Worm (Caenorhabditis elegans) whole organism, mixed stage, embryonic: ENCODE measurements around the gene F36H5.18.

Experiments
- M03D4.4 ChIP-seq: sonication (generic microtip); optimal IDR thresholded peaks from 2 replicates; lab custom pipeline; 2017; ENCODE audit warnings: mild to moderate bottlenecking, missing genetic modification characterization, missing compliant biosample characterization
- bed-3 ChIP-seq: fragments of 200-800 bp; sonication (Bioruptor generic); optimal IDR thresholded peaks from 3 replicates; lab custom pipeline; 2018; ENCODE audit warnings: mild to moderate bottlenecking, missing genetic modification characterization, moderate library complexity, missing compliant biosample characterization
- blmp-1 ChIP-seq: fragments of 150-350 bp; optimal IDR thresholded peaks from 2 replicates; lab custom pipeline; 2014; ENCODE audit warnings: missing biosample characterization, missing genetic modification characterization
- ceh-39 ChIP-seq: fragments of 150-350 bp; optimal IDR thresholded peaks from 2 replicates; lab custom pipeline; 2014; ENCODE audit warnings: missing biosample characterization, missing genetic modification characterization
- ceh-43 ChIP-seq: fragments of 200-800 bp; sonication (Bioruptor generic); optimal IDR thresholded peaks from 2 replicates; lab custom pipeline; 2018; ENCODE audit warnings: mild to moderate bottlenecking, missing genetic modification characterization, moderate library complexity, missing compliant biosample characterization
- ceh-83 ChIP-seq: fragments of 200-800 bp; sonication (Bioruptor generic); optimal IDR thresholded peaks from 2 replicates; lab custom pipeline; 2018; ENCODE audit warnings: mild to moderate bottlenecking, missing genetic modification characterization, missing compliant biosample characterization
- ces-1 ChIP-seq: fragments of 150-350 bp; optimal IDR thresholded peaks from 2 replicates; lab custom pipeline; 2014; ENCODE audit warnings: missing biosample characterization, missing genetic modification reagents, missing genetic modification characterization
- cnd-1 ChIP-seq: fragments of 200-800 bp; sonication (Bioruptor generic); optimal IDR thresholded peaks from 2 replicates; lab custom pipeline; 2018; ENCODE audit warnings: mild to moderate bottlenecking, missing genetic modification characterization, missing compliant biosample characterization
- elt-1 ChIP-seq: sonication (generic microtip); optimal IDR thresholded peaks from 2 replicates; lab custom pipeline; 2017; ENCODE audit warnings: missing genetic modification characterization, mild to moderate bottlenecking, missing compliant biosample characterization, antibody characterized with exemption, moderate library complexity, borderline replicate concordance; ENCODE audit not compliant: insufficient read depth
- elt-3 ChIP-seq: fragments of 150-350 bp; optimal IDR thresholded peaks from 2 replicates; lab custom pipeline; 2014; ENCODE audit warnings: missing biosample characterization, missing genetic modification characterization
- flh-1 ChIP-seq: fragments of 200-800 bp; sonication (Bioruptor generic); optimal IDR thresholded peaks from 2 replicates; lab custom pipeline; 2018; ENCODE audit warnings: mild to moderate bottlenecking, missing genetic modification characterization, moderate library complexity, missing compliant biosample characterization
- ham-2 ChIP-seq: fragments of 200-800 bp; sonication (Bioruptor generic); optimal IDR thresholded peaks from 2 replicates; lab custom pipeline; 2018; ENCODE audit warnings: mild to moderate bottlenecking, missing genetic modification characterization, missing compliant biosample characterization
- hlh-1 ChIP-seq: fragments of 150-350 bp; optimal IDR thresholded peaks from 2 replicates; lab custom pipeline; 2014; ENCODE audit warnings: missing biosample characterization, missing genetic modification reagents, missing genetic modification characterization
- lin-13 ChIP-seq: fragments of 150-350 bp; optimal IDR thresholded peaks from 2 replicates; lab custom pipeline; 2014; ENCODE audit warnings: missing biosample characterization, missing genetic modification characterization
- lin-32 ChIP-seq: fragments of 200-800 bp; sonication (Bioruptor generic); optimal IDR thresholded peaks from 2 replicates; lab custom pipeline; 2018; ENCODE audit warnings: mild to moderate bottlenecking, missing genetic modification characterization, missing compliant biosample characterization
- lsy-2 ChIP-seq: fragments of 150-350 bp; optimal IDR thresholded peaks from 2 replicates; lab custom pipeline; 2014; ENCODE audit warnings: missing biosample characterization, missing genetic modification characterization
- mab-5 ChIP-seq: fragments of 150-350 bp; optimal IDR thresholded peaks from 2 replicates; lab custom pipeline; 2014; ENCODE audit warnings: missing biosample characterization, missing genetic modification characterization
- mep-1 ChIP-seq: fragments of 150-350 bp; optimal IDR thresholded peaks from 2 replicates; lab custom pipeline; 2017; ENCODE audit warnings: missing biosample characterization, missing genetic modification reagents, missing genetic modification characterization, inconsistent platforms
- mls-2 ChIP-seq: sonication (generic microtip); optimal IDR thresholded peaks from 2 replicates; lab custom pipeline; 2016; ENCODE audit warnings: mild to moderate bottlenecking, missing genetic modification characterization, moderate library complexity, missing compliant biosample characterization
- nhr-12 ChIP-seq: fragments of 150-350 bp; optimal IDR thresholded peaks from 2 replicates; lab custom pipeline; 2014; ENCODE audit warnings: missing biosample characterization, missing genetic modification characterization
- nhr-2 ChIP-seq: fragments of 150-350 bp; optimal IDR thresholded peaks from 2 replicates; lab custom pipeline; 2014; ENCODE audit warnings: missing biosample characterization, missing genetic modification characterization
- nhr-237 ChIP-seq: fragments of 150-350 bp; optimal IDR thresholded peaks from 2 replicates; lab custom pipeline; 2014; ENCODE audit warnings: missing biosample characterization, missing genetic modification characterization
- nhr-28 ChIP-seq: fragments of 150-350 bp; optimal IDR thresholded peaks from 2 replicates; lab custom pipeline; 2014; ENCODE audit warnings: missing biosample characterization, missing genetic modification characterization
- nhr-76 ChIP-seq: sonication (generic microtip); optimal IDR thresholded peaks from 2 replicates; lab custom pipeline; 2017; ENCODE audit warnings: missing biosample characterization, missing genetic modification characterization
- pha-4 ChIP-seq: fragments of 150-350 bp; optimal IDR thresholded peaks from 2 replicates; lab custom pipeline; 2018; ENCODE audit warnings: missing biosample characterization, missing genetic modification reagents, missing genetic modification characterization
- sem-2 ChIP-seq: fragments of 200-800 bp; sonication (Bioruptor generic); optimal IDR thresholded peaks from 2 replicates; lab custom pipeline; 2018; ENCODE audit warnings: mild to moderate bottlenecking, missing genetic modification characterization, missing compliant biosample characterization
- snpc-4 ChIP-seq: fragments of 150-350 bp; optimal IDR thresholded peaks from 2 replicates; lab custom pipeline; 2014; ENCODE audit warnings: missing biosample characterization, missing genetic modification characterization
- sptf-1 ChIP-seq: sonication (generic microtip); optimal IDR thresholded peaks from 2 replicates; lab custom pipeline; 2017; ENCODE audit warnings: mild to moderate bottlenecking, missing genetic modification characterization, moderate library complexity, missing compliant biosample characterization
- tbx-8 ChIP-seq: fragments of 200-800 bp; sonication (Bioruptor generic); optimal IDR thresholded peaks from 2 replicates; lab custom pipeline; 2018; ENCODE audit warnings: mild to moderate bottlenecking, missing genetic modification characterization, moderate library complexity, missing compliant biosample characterization
- unc-120 ChIP-seq: sonication (generic microtip); optimal IDR thresholded peaks from 2 replicates; lab custom pipeline; 2017; ENCODE audit warnings: missing genetic modification characterization, missing compliant biosample characterization; ENCODE audit not compliant: poor library complexity, severe bottlenecking
- unc-39 ChIP-seq: fragments of 150-350 bp; optimal IDR thresholded peaks from 2 replicates; lab custom pipeline; 2014; ENCODE audit warnings: missing biosample characterization, missing genetic modification characterization
- unc-62 ChIP-seq: fragments of 150-350 bp; optimal IDR thresholded peaks from 2 replicates; lab custom pipeline; 2014; ENCODE audit warnings: missing biosample characterization, missing genetic modification reagents, missing genetic modification characterization
- zip-8 ChIP-seq: fragments of 150-350 bp; optimal IDR thresholded peaks from 2 replicates; lab custom pipeline; 2014; ENCODE audit warnings: missing biosample characterization, missing genetic modification characterization
- ztf-11 ChIP-seq: fragments of 150-350 bp; optimal IDR thresholded peaks from 2 replicates; lab custom pipeline; 2014; ENCODE audit warnings: missing biosample characterization, missing genetic modification characterization

F36H5.18 gene

DNA sequence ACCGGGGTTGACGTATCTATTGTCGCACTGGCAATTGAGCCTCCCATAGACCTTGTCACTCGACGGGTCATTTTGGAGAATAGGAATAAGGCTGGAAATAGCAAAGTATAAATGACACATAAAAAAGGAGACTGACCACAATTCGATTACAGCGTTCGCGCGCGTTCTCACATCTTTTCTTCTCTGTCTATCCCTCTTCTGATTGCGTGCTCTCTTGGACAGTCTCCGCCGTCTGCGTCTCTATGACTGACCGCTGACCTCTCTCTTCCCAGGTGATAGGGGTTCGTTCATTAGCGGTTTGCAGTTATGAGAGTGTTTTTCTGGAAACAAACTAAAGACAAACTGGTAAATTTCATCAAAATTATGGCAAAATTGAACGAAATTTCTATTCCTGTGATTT, 23.3 kb upstream of the F36H5.18 start, which contains the start of gene ceh-83:
Gene ceh-83 (minus strand): TSS at position 181 of the 400 bp plus-strand sequence.
- TF ChIP-seq ztf-11 (tag; lab: Kevin White, UChicago) (no peak), nhr-2 (no peak), nhr-76 (no peak), sem-2 (GFP tag; lab: Kevin White, UChicago) (no peak), cnd-1 (no peak), nhr-12 (tag; lab: Kevin White, UChicago) (no peak), flh-1 (GFP tag; lab: Kevin White, UChicago) (no peak), ceh-43 (no peak), mep-1 (tag; lab: Kevin White, UChicago) (no peak), lsy-2 (no peak), lin-32 (GFP tag; lab: Kevin White, UChicago) (no peak), sptf-1 (tag; lab: Kevin White, UChicago) (no peak), elt-3 (tag; lab: Kevin White, UChicago) (no peak), ceh-83 (no peak), ceh-39 (no peak), tbx-8 (no peak), snpc-4 (tag; lab: Kevin White, UChicago) (no peak), unc-62 (GFP tag; lab: Kevin White, UChicago) (no peak), mab-5 (no peak), zip-8 (tag; lab: Kevin White, UChicago) (no peak)

DNA sequence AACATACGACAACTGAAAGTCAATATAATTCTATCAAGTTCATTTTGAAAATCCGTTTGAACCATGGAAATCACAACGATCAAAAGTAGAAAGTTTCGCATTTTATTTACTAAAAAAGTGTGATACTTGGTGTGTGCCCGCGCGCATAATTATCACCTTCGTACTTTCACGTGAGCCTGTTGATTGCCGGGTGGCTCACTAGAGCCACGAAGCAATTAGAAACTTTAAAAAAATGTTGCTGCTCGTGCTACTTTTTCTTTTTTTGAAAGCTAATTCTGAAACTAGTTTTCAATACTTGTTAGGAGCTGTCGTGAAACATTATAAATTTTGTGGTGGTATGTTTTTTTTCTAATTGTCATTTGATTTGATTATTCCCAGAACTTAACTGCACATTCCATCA, 20.9 kb upstream of the F36H5.18 start, which contains the start of the genes irld-9 and irld-33:
Gene irld-9 (minus strand): TSS at position 101 of the 400 bp plus-strand sequence.
Gene irld-33 (plus strand): TSS at position 209 of the 400 bp plus-strand sequence.
- TF ChIP-seq flh-1 (GFP tag; lab: Kevin White, UChicago): no peak
- no peak for TF ChIP-seq elt-1 (tag; lab: Kevin White, UChicago)
- TF ChIP-seq unc-39 (tag; lab: Kevin White, UChicago): no peak
- TF ChIP-seq elt-3 (tag; lab: Kevin White, UChicago): no peak
- no peak for TF ChIP-seq nhr-28 (tag; lab: Kevin White, UChicago)
- no peak for TF ChIP-seq mab-5
- TF ChIP-seq mep-1 (tag; lab: Kevin White, UChicago): no peak
- no peak for TF ChIP-seq tbx-8

DNA sequence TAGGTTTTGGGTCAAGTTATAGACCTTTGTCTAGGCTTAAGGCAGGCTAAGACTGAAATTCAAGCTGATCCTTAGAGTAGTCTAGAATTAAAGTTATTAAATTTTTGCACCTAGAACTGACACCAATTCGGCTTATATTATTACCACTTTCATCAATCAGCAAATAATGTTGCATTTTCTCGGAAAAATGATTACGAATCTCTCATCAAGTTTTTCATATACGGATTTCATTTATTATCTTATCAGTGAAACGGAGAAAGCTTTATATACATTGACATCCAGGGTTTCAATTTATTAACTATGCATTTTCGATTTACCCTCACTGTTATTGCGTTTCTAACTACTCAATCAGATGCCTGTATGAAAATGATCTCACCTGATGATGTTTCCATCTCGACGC, 18.5 kb upstream of the F36H5.18 start, which contains the start of gene K07G6.1:
Gene K07G6.1 (plus strand): TSS at position 301 of the 400 bp plus-strand sequence.
- TF ChIP-seq hlh-1 (tag; lab: Kevin White, UChicago) (no peak), tbx-8 (no peak), mls-2 (no peak), M03D4.4 (tag; lab: Kevin White, UChicago) (no peak), snpc-4 (tag; lab: Kevin White, UChicago) (no peak), nhr-28 (tag; lab: Kevin White, UChicago) (no peak), ceh-39 (no peak), elt-3 (tag; lab: Kevin White, UChicago) (no peak)

DNA sequence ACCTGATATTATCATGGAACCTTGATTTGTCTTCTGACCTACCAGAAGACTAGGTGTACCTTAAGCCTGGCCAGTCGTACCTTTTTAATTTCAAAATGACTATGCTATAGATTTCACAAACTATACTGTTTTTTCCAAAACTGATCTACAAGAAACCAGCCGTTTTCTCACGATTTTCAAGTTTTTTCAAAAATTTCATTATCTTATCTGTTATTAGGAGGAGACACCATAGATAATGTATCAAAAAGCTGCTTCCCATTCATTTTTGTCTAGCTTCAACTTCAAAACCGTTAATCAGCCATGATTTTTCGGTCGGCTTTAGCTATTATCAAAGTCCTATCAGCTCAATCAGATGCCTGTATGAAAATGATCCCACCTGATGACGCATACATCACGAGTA, 17.2 kb upstream of the F36H5.18 start, which contains the start of gene F36H5.12:
Gene F36H5.12 (plus strand): TSS at position 301 of the 400 bp plus-strand sequence.
- TF ChIP-seq elt-1 (tag; lab: Kevin White, UChicago) (no peak), blmp-1 (tag; lab: Kevin White, UChicago) (no peak), nhr-2 (no peak), elt-3 (tag; lab: Kevin White, UChicago) (no peak), unc-120 (tag; lab: Kevin White, UChicago) (no peak), lin-13 (tag; lab: Kevin White, UChicago) (no peak), zip-8 (tag; lab: Kevin White, UChicago) (no peak), unc-39 (tag; lab: Kevin White, UChicago) (no peak), nhr-237 (tag; lab: Kevin White, UChicago) (no peak), unc-62 (GFP tag; lab: Kevin White, UChicago) (no peak), mep-1 (tag; lab: Kevin White, UChicago) (no peak), snpc-4 (tag; lab: Kevin White, UChicago) (no peak), tbx-8 (no peak)

DNA sequence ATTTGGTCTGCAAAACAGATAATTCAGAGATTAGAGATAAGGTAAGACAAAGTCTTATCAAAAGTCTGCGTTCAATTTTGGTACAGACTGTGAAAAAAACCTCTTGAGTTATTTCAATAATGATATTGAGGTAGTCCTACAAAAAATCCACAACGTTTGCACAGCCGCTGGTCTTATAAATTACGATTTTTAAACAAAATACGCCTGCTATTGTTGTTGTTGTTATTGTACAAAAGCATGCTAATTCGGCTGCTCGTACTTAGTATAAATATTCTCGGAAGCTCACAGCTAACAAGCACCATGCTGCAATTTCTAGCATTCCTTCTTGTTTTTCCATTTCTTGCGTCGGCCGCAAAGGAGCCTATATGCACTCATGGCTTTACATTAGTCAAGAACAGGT, 15.5 kb upstream of the F36H5.18 start, which contains the start of gene clec-19:
Gene clec-19 (plus strand): TSS at position 301 of the 400 bp plus-strand sequence.
- no peak for TF ChIP-seq ham-2 (GFP tag; lab: Kevin White, UChicago)
- no peak for TF ChIP-seq nhr-2
- TF ChIP-seq pha-4 (tag; lab: Kevin White, UChicago): no peak
- no peak for TF ChIP-seq cnd-1
- no peak for TF ChIP-seq sem-2 (GFP tag; lab: Kevin White, UChicago)
- no peak for TF ChIP-seq ces-1 (GFP tag; lab: Kevin White, UChicago)
- TF ChIP-seq bed-3: no peak
